Fruit fly (Drosophila melanogaster) Kc167 (cell line): ENCODE measurements around the gene RnpS1.

Source experiments
- Myc ChIP-seq: fragments of >200 bp; optimal IDR thresholded peaks from 2 replicates; lab custom pipeline; 2017; ENCODE audit warnings: missing external identifiers
- Sin3A ChIP-seq: fragments of >200 bp; optimal IDR thresholded peaks from 2 replicates; lab custom pipeline; 2018; ENCODE audit warnings: missing external identifiers
- h ChIP-seq: fragments of >200 bp; optimal IDR thresholded peaks from 3 replicates; lab custom pipeline; 2018; ENCODE audit warnings: missing external identifiers
- insv ChIP-seq: fragments of >200 bp; optimal IDR thresholded peaks from 3 replicates; lab custom pipeline; 2018; ENCODE audit warnings: missing external identifiers
- psq ChIP-seq: fragments of >200 bp; optimal IDR thresholded peaks from 2 replicates; lab custom pipeline; 2017; ENCODE audit warnings: missing external identifiers
- ttk ChIP-seq: sonication (Bioruptor generic); optimal IDR thresholded peaks from 2 replicates; lab custom pipeline; 2017; ENCODE audit warnings: missing external identifiers

The RnpS1 gene

dm6 chr3R:9594839-9595238 is 43.0 kb downstream of the RnpS1 start:
- TF ChIP-seq h (lab: Kevin White, UChicago) (no peak), Sin3A (lab: Kevin White, UChicago) (no peak), psq (lab: Kevin White, UChicago) (no peak), Myc (lab: Kevin White, UChicago) (no peak), insv (lab: Kevin White, UChicago) (no peak), ttk (lab: Kevin White, UChicago) (no peak)

- TF ChIP-seq ttk (lab: Kevin White, UChicago) (no peak), Myc (lab: Kevin White, UChicago) (no peak), Sin3A (lab: Kevin White, UChicago) (no peak), insv (lab: Kevin White, UChicago) (no peak), psq (lab: Kevin White, UChicago) (no peak), h (lab: Kevin White, UChicago) (no peak)
These were observed 44.0 kb downstream of the RnpS1 start for dm6 chr3R:9595681-9596357.

dm6 chr3R:9596615-9597014 is 44.8 kb downstream of the RnpS1 start:
- TF ChIP-seq Myc (lab: Kevin White, UChicago) (no peak), ttk (lab: Kevin White, UChicago) (no peak), insv (lab: Kevin White, UChicago) (no peak), h (lab: Kevin White, UChicago) (no peak), Sin3A (lab: Kevin White, UChicago) (no peak), psq (lab: Kevin White, UChicago) (no peak)

DNA sequence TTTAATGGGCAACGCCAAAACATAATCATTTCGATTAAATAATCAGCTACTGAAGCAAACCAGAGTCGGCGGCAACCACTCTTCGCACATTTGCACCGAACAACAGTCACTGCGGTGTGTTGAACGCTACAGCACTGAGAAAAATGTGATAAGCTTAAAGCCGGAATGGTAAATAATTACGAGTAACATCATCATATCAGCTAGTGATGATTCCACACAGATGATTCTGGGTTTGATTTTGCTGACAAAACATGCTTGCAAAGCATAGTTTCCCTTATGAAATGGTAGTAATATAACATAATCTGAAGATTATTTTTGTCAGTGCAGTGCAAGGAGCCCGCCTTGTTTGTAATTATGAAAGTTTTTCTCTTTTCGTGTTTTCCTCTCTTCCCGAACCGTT is 46.3 kb downstream of the RnpS1 start:
- TF ChIP-seq Myc (lab: Kevin White, UChicago) (no peak), h (lab: Kevin White, UChicago) (no peak), psq (lab: Kevin White, UChicago) (no peak), ttk (lab: Kevin White, UChicago) (no peak), insv (lab: Kevin White, UChicago) (no peak), Sin3A (lab: Kevin White, UChicago) (no peak)

DNA sequence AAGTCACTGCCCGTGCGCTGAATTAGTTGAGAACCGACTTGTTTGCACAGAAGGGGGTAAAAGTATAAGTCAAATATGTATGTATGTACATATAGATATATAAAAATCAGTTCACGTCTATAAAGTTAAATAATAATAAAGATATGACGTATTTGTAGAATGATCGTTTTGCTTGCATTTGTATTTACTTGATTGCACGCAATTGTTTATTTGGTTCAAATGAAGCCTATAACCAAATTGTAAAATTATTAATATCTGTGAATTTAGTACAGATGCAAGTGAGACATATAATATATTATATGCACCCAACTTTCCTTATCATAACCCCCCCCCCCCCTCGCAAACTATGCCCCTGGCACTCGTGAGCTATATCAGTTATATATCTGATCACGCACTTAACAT is 48.7 kb downstream of the RnpS1 start:
- TF ChIP-seq insv (lab: Kevin White, UChicago) (no peak), h (lab: Kevin White, UChicago) (no peak), psq (lab: Kevin White, UChicago) (no peak)

- TF ChIP-seq h (lab: Kevin White, UChicago) (no peak), psq (lab: Kevin White, UChicago) (no peak), ttk (lab: Kevin White, UChicago) (no peak), insv (lab: Kevin White, UChicago) (no peak), Myc (lab: Kevin White, UChicago) (no peak), Sin3A (lab: Kevin White, UChicago) (no peak)
These were observed 50.1 kb downstream of the RnpS1 start for dm6 chr3R:9601949-9602348.
